Worm (Caenorhabditis elegans): Measurements from ENCODE around the gene kin-36.

DNA sequence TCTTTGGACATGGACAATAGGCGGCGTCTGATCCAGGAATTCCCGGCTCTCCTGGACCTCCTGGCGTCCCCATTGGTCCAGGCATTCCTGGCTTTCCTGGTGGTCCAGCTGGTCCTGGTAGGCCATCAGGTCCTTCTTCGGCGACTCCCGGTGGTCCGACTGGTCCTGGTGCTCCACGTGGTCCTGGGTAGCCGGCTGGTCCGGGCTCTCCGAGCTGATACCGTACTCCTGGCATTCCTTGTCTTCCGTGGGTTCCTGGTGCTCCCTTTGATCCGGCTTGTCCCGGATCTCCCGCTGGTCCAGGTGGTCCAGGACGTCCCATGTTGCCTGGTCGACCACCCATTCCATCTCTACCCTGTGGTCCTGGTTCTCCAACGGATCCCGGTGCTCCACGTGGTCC is 22.8 kb upstream of the kin-36 start:
- TF ChIP-seq nhr-12 (tag; optimal IDR thresholded peaks at IDR 0.05): no peak
- no peak for TF ChIP-seq mdl-1 (tag; optimal IDR thresholded peaks at IDR 0.05)
- TF ChIP-seq fos-1 (tag; optimal IDR thresholded peaks at IDR 0.05): no peak
- TF ChIP-seq ceh-82 (tag; optimal IDR thresholded peaks at IDR 0.05): no peak
- TF ChIP-seq sem-4 (tag; optimal IDR thresholded peaks at IDR 0.05): no peak
- no peak for TF ChIP-seq nhr-10 (tag; optimal IDR thresholded peaks at IDR 0.05)
- no peak for TF ChIP-seq nhr-11 (tag; optimal IDR thresholded peaks at IDR 0.05)
- TF ChIP-seq C34F6.9 (tag; optimal IDR thresholded peaks at IDR 0.05): no peak

Measured in whole organism, L2 larva.